Fruit fly (Drosophila melanogaster) whole organism, embryonic: ENCODE results near the gene toy.

Source experiments
- Abd-B ChIP-seq: fragments of 200-800 bp; sonication (Bioruptor generic); optimal IDR thresholded peaks from 2 replicates; lab custom pipeline; 2018; ENCODE audit warnings: missing biosample characterization, mild to moderate bottlenecking, missing genetic modification characterization, moderate library complexity
- Atf6 ChIP-seq: fragments of 200-800 bp; sonication (Bioruptor generic); IDR thresholded peaks from 2 replicates; pipeline ENCODE4 v1.3.6; 2022; ENCODE audit warnings: missing biosample characterization, missing genetic modification characterization
- BtbVII ChIP-seq: fragments of 200-800 bp; sonication (Bioruptor generic); optimal IDR thresholded peaks from 3 replicates; lab custom pipeline; 2017; ENCODE audit warnings: missing biosample characterization, mild to moderate bottlenecking, missing genetic modification characterization
- C15 ChIP-seq: fragments of 200-800 bp; sonication (Bioruptor generic); IDR thresholded peaks from 3 replicates; pipeline ENCODE4 v1.3.6; 2022; ENCODE audit warnings: missing biosample characterization, missing genetic modification characterization
- CG10959 ChIP-seq: fragments of 200-800 bp; sonication (Bioruptor generic); IDR thresholded peaks from 2 replicates; pipeline ENCODE4 v1.3.6; 2022; ENCODE audit warnings: missing biosample characterization, missing genetic modification characterization
- CG10979 ChIP-seq: fragments of 200-800 bp; sonication (Bioruptor generic); optimal IDR thresholded peaks from 2 replicates; lab custom pipeline; 2018; ENCODE audit warnings: missing biosample characterization, mild to moderate bottlenecking, missing genetic modification characterization, moderate library complexity
- CG11247 ChIP-seq: fragments of 200-800 bp; sonication (Bioruptor generic); IDR thresholded peaks from 2 replicates; pipeline ENCODE4 v1.3.6; 2022; ENCODE audit warnings: missing biosample characterization, missing genetic modification characterization
- CG11723 ChIP-seq: fragments of 200-800 bp; sonication (Bioruptor generic); optimal IDR thresholded peaks from 2 replicates; lab custom pipeline; 2017; ENCODE audit warnings: missing biosample characterization, mild to moderate bottlenecking, missing genetic modification characterization
- CG12236 ChIP-seq: fragments of 200-800 bp; sonication (Bioruptor generic); optimal IDR thresholded peaks from 2 replicates; lab custom pipeline; 2016; ENCODE audit warnings: missing biosample characterization, missing genetic modification characterization
- CG14710 ChIP-seq: fragments of 200-800 bp; sonication (Bioruptor generic); optimal IDR thresholded peaks from 3 replicates; lab custom pipeline; 2019; ENCODE audit warnings: missing biosample characterization, mild to moderate bottlenecking, missing genetic modification characterization, moderate library complexity
- CG16779 ChIP-seq: fragments of 200-800 bp; sonication (Bioruptor generic); IDR thresholded peaks from 2 replicates; pipeline ENCODE4 v1.3.6; 2022; ENCODE audit warnings: missing biosample characterization, missing genetic modification characterization
- CG17359 ChIP-seq: fragments of 200-800 bp; sonication (Bioruptor generic); optimal IDR thresholded peaks from 3 replicates; lab custom pipeline; 2018; ENCODE audit warnings: missing biosample characterization, mild to moderate bottlenecking, missing genetic modification characterization, moderate library complexity
- CG17912 ChIP-seq: fragments of 200-800 bp; sonication (Bioruptor generic); optimal IDR thresholded peaks from 2 replicates; lab custom pipeline; 2018; ENCODE audit warnings: missing biosample characterization, mild to moderate bottlenecking, missing genetic modification characterization
- CG2199 ChIP-seq: fragments of 200-800 bp; sonication (Bioruptor generic); IDR thresholded peaks from 3 replicates; pipeline ENCODE4 v1.3.6; 2022; ENCODE audit warnings: missing biosample characterization, missing genetic modification characterization
- CG3726 ChIP-seq: fragments of 200-800 bp; sonication (Bioruptor generic); IDR thresholded peaks from 3 replicates; pipeline ENCODE4, ENCODE4 v1.3.6; 2022; ENCODE audit warnings: missing biosample characterization, missing genetic modification characterization
- CG3995 ChIP-seq: fragments of 200-800 bp; sonication (Bioruptor generic); optimal IDR thresholded peaks from 3 replicates; lab custom pipeline; 2016; ENCODE audit warnings: missing biosample characterization, missing genetic modification characterization
- CG5245 ChIP-seq: fragments of 200-800 bp; sonication (Bioruptor generic); optimal IDR thresholded peaks from 3 replicates; lab custom pipeline; 2016; ENCODE audit warnings: missing biosample characterization, missing genetic modification characterization
- CG6175 ChIP-seq: fragments of 200-800 bp; sonication (Bioruptor generic); IDR thresholded peaks from 3 replicates; pipeline ENCODE4 v1.3.6; 2022; ENCODE audit warnings: missing biosample characterization, missing genetic modification characterization
- CG7372 ChIP-seq: fragments of 200-800 bp; sonication (Bioruptor generic); IDR thresholded peaks from 2 replicates; pipeline ENCODE4 v1.3.6; 2022; ENCODE audit warnings: missing biosample characterization, missing genetic modification characterization
- CG8478 ChIP-seq: fragments of >200 bp; optimal IDR thresholded peaks from 2 replicates; lab custom pipeline; 2018
- CTCF ChIP-seq: fragments of 200-800 bp; sonication (Bioruptor generic); optimal IDR thresholded peaks from 2 replicates; lab custom pipeline; 2017; ENCODE audit warnings: missing biosample characterization, mild to moderate bottlenecking, missing genetic modification characterization, moderate library complexity
- Dref ChIP-seq: fragments of 200-800 bp; sonication (Bioruptor generic); IDR thresholded peaks from 2 replicates; pipeline ENCODE4 v1.3.6; 2022; ENCODE audit warnings: missing biosample characterization, missing genetic modification characterization
- H15 ChIP-seq: fragments of 200-800 bp; sonication (Bioruptor generic); IDR thresholded peaks from 3 replicates; pipeline ENCODE4 v1.3.6; 2022; ENCODE audit warnings: missing biosample characterization, missing genetic modification characterization
- HLH4C ChIP-seq: fragments of 200-800 bp; sonication (Bioruptor generic); IDR thresholded peaks from 3 replicates; pipeline ENCODE4 v1.3.6; 2022; ENCODE audit warnings: missing biosample characterization, missing genetic modification characterization; ENCODE audit not compliant: partially characterized antibody
- HmgD ChIP-seq: fragments of 200-800 bp; sonication (Bioruptor generic); optimal IDR thresholded peaks from 3 replicates; lab custom pipeline; 2016; ENCODE audit warnings: missing biosample characterization, missing genetic modification characterization
- Hr39 ChIP-seq: fragments of >200 bp; optimal IDR thresholded peaks from 2 replicates; lab custom pipeline; 2017
- Hsf ChIP-seq: fragments of 200-800 bp; sonication (Bioruptor generic); optimal IDR thresholded peaks from 3 replicates; lab custom pipeline; 2016; ENCODE audit warnings: missing biosample characterization, missing genetic modification characterization
- Myb ChIP-seq: fragments of 200-800 bp; sonication (Bioruptor generic); optimal IDR thresholded peaks from 2 replicates; lab custom pipeline; 2016; ENCODE audit warnings: missing biosample characterization, missing genetic modification characterization
- Nf-YC ChIP-seq: fragments of 200-800 bp; optimal IDR thresholded peaks from 3 replicates; lab custom pipeline; 2019; ENCODE audit warnings: missing biosample characterization, mild to moderate bottlenecking, missing genetic modification characterization, moderate library complexity
- Ravus ChIP-seq: fragments of 200-800 bp; sonication (Bioruptor generic); IDR thresholded peaks from 2 replicates; pipeline ENCODE4 v1.3.6; 2022; ENCODE audit warnings: missing biosample characterization, missing genetic modification characterization
- Stat92E ChIP-seq, 3 experiments: fragments of >200 bp in 2 of 3; fragments of 200-800 bp in 1 of 3; sonication (Bioruptor generic) in 1 of 3; optimal IDR thresholded peaks; 2 replicates each; lab custom pipeline; 2017 to 2019; ENCODE audit warnings: missing biosample characterization in 3 of 3, missing genetic modification characterization in 3 of 3, mild to moderate bottlenecking in 1 of 3, moderate library complexity in 1 of 3
- Tbp ChIP-seq: fragments of >200 bp; optimal IDR thresholded peaks from 2 replicates; lab custom pipeline; 2018; ENCODE audit warnings: missing biosample characterization, missing genetic modification characterization
- Xbp1 ChIP-seq: fragments of 200-800 bp; sonication (Bioruptor generic); optimal IDR thresholded peaks from 3 replicates; lab custom pipeline; 2016; ENCODE audit warnings: missing biosample characterization, mild to moderate bottlenecking, missing genetic modification characterization
- ab ChIP-seq: fragments of 200-800 bp; sonication (Bioruptor generic); optimal IDR thresholded peaks from 2 replicates; lab custom pipeline; 2016; ENCODE audit warnings: missing biosample characterization, missing genetic modification characterization
- abd-A ChIP-seq: fragments of 200-800 bp; sonication (Bioruptor generic); optimal IDR thresholded peaks from 3 replicates; lab custom pipeline; 2019; ENCODE audit warnings: missing biosample characterization, mild to moderate bottlenecking, missing genetic modification characterization, moderate library complexity
- ato ChIP-seq: fragments of 200-800 bp; sonication (Bioruptor generic); IDR thresholded peaks from 2 replicates; pipeline ENCODE4 v1.3.6; 2022; ENCODE audit warnings: missing biosample characterization, missing genetic modification characterization; ENCODE audit not compliant: partially characterized antibody
- bowl ChIP-seq: fragments of 200-800 bp; sonication (Bioruptor generic); IDR thresholded peaks from 2 replicates; pipeline ENCODE4 v1.3.6; 2022; ENCODE audit warnings: missing biosample characterization, missing genetic modification characterization
- cwo ChIP-seq: fragments of 200-800 bp; sonication (Bioruptor generic); optimal IDR thresholded peaks from 3 replicates; lab custom pipeline; 2017; ENCODE audit warnings: missing biosample characterization, missing genetic modification characterization, mild to moderate bottlenecking, moderate library complexity, missing genetic modification reagents
- dati ChIP-seq: fragments of 200-800 bp; sonication (Bioruptor generic); IDR thresholded peaks from 2 replicates; pipeline ENCODE4 v1.3.6; 2022; ENCODE audit warnings: missing biosample characterization, missing genetic modification characterization
- dysf ChIP-seq: fragments of 200-800 bp; sonication (Bioruptor generic); IDR thresholded peaks from 3 replicates; pipeline ENCODE4 v1.3.6; 2022; ENCODE audit warnings: missing biosample characterization, missing genetic modification characterization
- emc ChIP-seq: fragments of 200-800 bp; sonication (Bioruptor generic); optimal IDR thresholded peaks from 2 replicates; lab custom pipeline; 2016; ENCODE audit warnings: missing biosample characterization, missing genetic modification characterization
- fu2 ChIP-seq: fragments of 200-800 bp; sonication (Bioruptor generic); optimal IDR thresholded peaks from 2 replicates; lab custom pipeline; 2016; ENCODE audit warnings: missing biosample characterization, missing genetic modification characterization
- ham ChIP-seq: fragments of 200-800 bp; sonication (Bioruptor generic); IDR thresholded peaks from 2 replicates; pipeline ENCODE4 v1.3.6; 2022; ENCODE audit warnings: missing biosample characterization, missing genetic modification characterization
- kay ChIP-seq: fragments of 200-800 bp; sonication (Bioruptor generic); optimal IDR thresholded peaks from 2 replicates; lab custom pipeline; 2016; ENCODE audit warnings: missing biosample characterization, missing genetic modification characterization
- luna ChIP-seq: fragments of 200-800 bp; sonication (Bioruptor generic); optimal IDR thresholded peaks from 2 replicates; lab custom pipeline; 2016; ENCODE audit warnings: missing biosample characterization, missing genetic modification characterization
- oc ChIP-seq: fragments of 200-800 bp; sonication (Bioruptor generic); optimal IDR thresholded peaks from 2 replicates; lab custom pipeline; 2018; ENCODE audit warnings: missing biosample characterization, mild to moderate bottlenecking, missing genetic modification characterization, moderate library complexity
- odd ChIP-seq: fragments of 200-800 bp; sonication (Bioruptor generic); optimal IDR thresholded peaks from 2 replicates; lab custom pipeline; 2017; ENCODE audit warnings: missing biosample characterization, mild to moderate bottlenecking, missing genetic modification characterization
- onecut ChIP-seq: fragments of 200-800 bp; sonication (Bioruptor generic); IDR thresholded peaks from 2 replicates; pipeline ENCODE4 v1.3.6; 2022; ENCODE audit warnings: missing biosample characterization, missing genetic modification characterization
- sc ChIP-seq, 3 experiments: fragments of >200 bp in 2 of 3; fragments of 200-800 bp in 1 of 3; sonication (Bioruptor generic) in 1 of 3; optimal IDR thresholded peaks; 2 replicates in 2 of 3; 3 replicates in 1 of 3; lab custom pipeline; 2017; ENCODE audit warnings: mild to moderate bottlenecking in 1 of 3, missing biosample characterization in 1 of 3, missing genetic modification characterization in 1 of 3, missing genetic modification reagents in 1 of 3
- seq ChIP-seq: fragments of 200-800 bp; sonication (Bioruptor generic); IDR thresholded peaks from 2 replicates; pipeline ENCODE4 v1.3.6; 2022; ENCODE audit warnings: missing biosample characterization, missing genetic modification characterization
- zen2 ChIP-seq: fragments of 200-800 bp; sonication (Bioruptor generic); IDR thresholded peaks from 3 replicates; pipeline ENCODE4 v1.3.6; 2022; ENCODE audit warnings: missing biosample characterization, missing genetic modification characterization; ENCODE audit not compliant: partially characterized antibody

The toy gene

dm6 chr4:982791-983407 is 6.6 kb upstream of the toy start (continued):
- TF ChIP-seq HLH4C (no peak), CG8478 (lab: Kevin White, UChicago) (no peak), CG3995 (GFP tag; lab: Kevin White, UChicago) (no peak), Stat92E (GFP tag; optimal IDR thresholded peaks at IDR 0.05; lab: Kevin White, UChicago) (no peak), oc (tag; lab: Kevin White, UChicago) (peak; percentile 86), CG16779 (GFP tag; lab: Robert Waterston, UW) (no peak), CG5245 (GFP tag; lab: Kevin White, UChicago) (peak; percentile 72), sc (optimal IDR thresholded peaks at IDR 0.05; lab: Kevin White, UChicago) (no peak), sc (GFP tag; optimal IDR thresholded peaks at IDR 0.05; lab: Kevin White, UChicago) (peak; percentile 72), ham (no peak), onecut (GFP tag; lab: Robert Waterston, UW) (peak; percentile 77), Atf6 (GFP tag; lab: Robert Waterston, UW) (peak; percentile 73; the same call in 1 of the 2 replicates), CG3726 (GFP tag; lab: Robert Waterston, UW) (no peak), fu2 (GFP tag; lab: Kevin White, UChicago) (peak; percentile 37), cwo (GFP tag; lab: Kevin White, UChicago) (peak; percentile 62), CG11247 (GFP tag; lab: Robert Waterston, UW) (no peak; the same call in 1 of the 2 replicates), dysf (GFP tag; lab: Robert Waterston, UW) (no peak; the same call in 1 of the 3 replicates), H15 (GFP tag; lab: Robert Waterston, UW) (no peak; the same call in 1 of the 3 replicates), dati (no peak), CG10979 (tag; lab: Kevin White, UChicago) (peak; percentile 85), Ravus (GFP tag; lab: Robert Waterston, UW) (peak; percentile 26; the same call in 1 of the 2 replicates), bowl (GFP tag; lab: Robert Waterston, UW) (no peak), zen2 (GFP tag; lab: Robert Waterston, UW) (no peak), CG14710 (tag; lab: Kevin White, UChicago) (peak; percentile 71), Hr39 (lab: Kevin White, UChicago) (no peak), CG11723 (GFP tag; lab: Kevin White, UChicago) (peak; percentile 58), CG7372 (GFP tag; lab: Robert Waterston, UW) (0 out of 2 replicates have a peak, but pooled peaks have one; percentile 17), Myb (GFP tag; lab: Kevin White, UChicago) (peak; percentile 45), Xbp1 (GFP tag; lab: Kevin White, UChicago) (peak; percentile 86), CG17359 (tag; lab: Kevin White, UChicago) (peak; percentile 85), CG17912 (GFP tag; lab: Kevin White, UChicago) (no peak), CG12236 (GFP tag; lab: Kevin White, UChicago) (peak; percentile 10), Tbp (no peak), luna (no peak), CG10959 (GFP tag; lab: Robert Waterston, UW) (no peak), BtbVII (GFP tag; lab: Kevin White, UChicago) (peak; percentile 50), Abd-B (GFP tag; lab: Kevin White, UChicago) (no peak), HmgD (GFP tag; lab: Kevin White, UChicago) (no peak), Hsf (peak; percentile 65), Dref (no peak), C15 (peak; percentile 49; the same call in 1 of the 3 replicates), CG6175 (no peak), kay (GFP tag; lab: Kevin White, UChicago) (peak; percentile 52), odd (GFP tag; lab: Kevin White, UChicago) (no peak), ato (GFP tag; lab: Robert Waterston, UW) (no peak), CG2199 (GFP tag; lab: Robert Waterston, UW) (peak; percentile 77; the same call in 1 of the 3 replicates), seq (peak; percentile 66), Nf-YC (tag; lab: Kevin White, UChicago) (peak; percentile 61), emc (no peak), abd-A (tag; lab: Kevin White, UChicago) (peak; percentile 18), CTCF (GFP tag; lab: Kevin White, UChicago) (peak; percentile 36), ab (GFP tag; lab: Kevin White, UChicago) (no peak)
